Worm (Caenorhabditis elegans): ENCODE data around the gene ugt-47.

The ugt-47 gene

ce11 chrV:10087103-10087502 is 11.3 kb downstream of the ugt-47 start, which contains the start of gene R04B5.5:
R04B5.5 (plus strand) TSS chrV:10087480.
- no peak for TF ChIP-seq unc-120 (tag; optimal IDR thresholded peaks at IDR 0.05; ENCODE audit: poor library complexity, severe bottlenecking)
- TF ChIP-seq blmp-1 (tag; optimal IDR thresholded peaks at IDR 0.05) = no peak
- TF ChIP-seq unc-39 (tag; optimal IDR thresholded peaks at IDR 0.05) = no peak
- TF ChIP-seq nhr-237 (tag; optimal IDR thresholded peaks at IDR 0.05) = no peak
- TF ChIP-seq M03D4.4 (tag; optimal IDR thresholded peaks at IDR 0.05) = no peak
- no peak for TF ChIP-seq snpc-4 (tag; optimal IDR thresholded peaks at IDR 0.05)
- no peak for TF ChIP-seq pha-4 (tag; optimal IDR thresholded peaks at IDR 0.05)
- peak; percentile 86 for TF ChIP-seq elt-3 (tag; optimal IDR thresholded peaks at IDR 0.05)
- no peak for TF ChIP-seq ceh-43 (GFP tag; optimal IDR thresholded peaks at IDR 0.05)
- TF ChIP-seq unc-62 (GFP tag; optimal IDR thresholded peaks at IDR 0.05) = peak; percentile 62
- TF ChIP-seq nhr-12 (tag; optimal IDR thresholded peaks at IDR 0.05) = no peak
- TF ChIP-seq ceh-39 (tag; optimal IDR thresholded peaks at IDR 0.05) = no peak
- no peak for TF ChIP-seq tbx-8 (GFP tag; optimal IDR thresholded peaks at IDR 0.05)
- TF ChIP-seq drap-1 (GFP tag; optimal IDR thresholded peaks at IDR 0.05) = no peak
- TF ChIP-seq lsy-2 (tag; optimal IDR thresholded peaks at IDR 0.05) = no peak
- TF ChIP-seq sptf-1 (tag; optimal IDR thresholded peaks at IDR 0.05) = no peak
- TF ChIP-seq flh-1 (GFP tag; optimal IDR thresholded peaks at IDR 0.05) = no peak
- no peak for TF ChIP-seq ztf-11 (tag; optimal IDR thresholded peaks at IDR 0.05)
- no peak for TF ChIP-seq ham-2 (GFP tag; optimal IDR thresholded peaks at IDR 0.05)
- peak; percentile 30 for TF ChIP-seq elt-1 (tag; optimal IDR thresholded peaks at IDR 0.05; ENCODE audit: borderline replicate concordance, insufficient read depth)
- TF ChIP-seq ceh-83 (GFP tag; optimal IDR thresholded peaks at IDR 0.05) = no peak
- no peak for TF ChIP-seq nhr-76 (tag; optimal IDR thresholded peaks at IDR 0.05)

- TF ChIP-seq pha-4 (tag; optimal IDR thresholded peaks at IDR 0.05) (no peak), hlh-1 (tag; optimal IDR thresholded peaks at IDR 0.05) (peak; percentile 52)
Observed at ce11 chrV:10086141-10086540, 12.3 kb downstream of the ugt-47 start.

ce11 chrV:10084864-10085263 is 13.5 kb downstream of the ugt-47 start, which contains the start of gene R04B5.6:
R04B5.6 (plus strand) TSS chrV:10085164.
- TF ChIP-seq snpc-4 (tag; optimal IDR thresholded peaks at IDR 0.05) (no peak), nhr-12 (tag; optimal IDR thresholded peaks at IDR 0.05) (no peak), hlh-1 (tag; optimal IDR thresholded peaks at IDR 0.05) (peak; percentile 6), elt-1 (tag; optimal IDR thresholded peaks at IDR 0.05; ENCODE audit: borderline replicate concordance, insufficient read depth) (no peak), mls-2 (tag; optimal IDR thresholded peaks at IDR 0.05) (no peak)

- peak; percentile 50 for TF ChIP-seq nhr-28 (tag; optimal IDR thresholded peaks at IDR 0.05)
- peak; percentile 13 for TF ChIP-seq mep-1 (tag; optimal IDR thresholded peaks at IDR 0.05)
- TF ChIP-seq elt-3 (tag; optimal IDR thresholded peaks at IDR 0.05) = no peak
Observed at ce11 chrV:10083999-10084468, 14.4 kb downstream of the ugt-47 start, which contains the start of gene nhr-12. nhr-12 (minus strand) TSS chrV:10084049.

ce11 chrV:10081636-10082035 is 16.8 kb downstream of the ugt-47 start, which contains the start of gene nhr-205:
nhr-205 (minus strand) TSS chrV:10081776.
- no peak for TF ChIP-seq unc-120 (tag; optimal IDR thresholded peaks at IDR 0.05; ENCODE audit: poor library complexity, severe bottlenecking)
- no peak for TF ChIP-seq mab-5 (tag; optimal IDR thresholded peaks at IDR 0.05)
- no peak for TF ChIP-seq unc-62 (GFP tag; optimal IDR thresholded peaks at IDR 0.05)
- TF ChIP-seq bed-3 (GFP tag; optimal IDR thresholded peaks at IDR 0.05) = no peak

ce11 chrV:10080905-10081304 is 17.5 kb downstream of the ugt-47 start:
- TF ChIP-seq blmp-1 (tag; optimal IDR thresholded peaks at IDR 0.05) = no peak
- no peak for TF ChIP-seq zip-8 (tag; optimal IDR thresholded peaks at IDR 0.05)
- TF ChIP-seq nhr-2 (tag; optimal IDR thresholded peaks at IDR 0.05) = no peak
- TF ChIP-seq nhr-76 (tag; optimal IDR thresholded peaks at IDR 0.05) = no peak
- TF ChIP-seq ceh-39 (tag; optimal IDR thresholded peaks at IDR 0.05) = no peak
- TF ChIP-seq ceh-43 (GFP tag; optimal IDR thresholded peaks at IDR 0.05) = no peak
- TF ChIP-seq lin-32 (GFP tag; optimal IDR thresholded peaks at IDR 0.05) = no peak
- no peak for TF ChIP-seq drap-1 (GFP tag; optimal IDR thresholded peaks at IDR 0.05)
- TF ChIP-seq ztf-11 (tag; optimal IDR thresholded peaks at IDR 0.05) = no peak
- TF ChIP-seq unc-120 (tag; optimal IDR thresholded peaks at IDR 0.05; ENCODE audit: poor library complexity, severe bottlenecking) = no peak
- no peak for TF ChIP-seq ces-1 (GFP tag; optimal IDR thresholded peaks at IDR 0.05)
